Worm (Caenorhabditis elegans) whole organism, late embryonic: Measurements from ENCODE around the gene gadr-2.

Experiments
- elt-2 ChIP-seq: sonication (generic microtip); optimal IDR thresholded peaks from 2 replicates; lab custom pipeline; 2016; ENCODE audit warnings: missing genetic modification reagents, missing genetic modification characterization, missing compliant biosample characterization
- eyg-1 ChIP-seq: sonication (generic microtip); optimal IDR thresholded peaks from 2 replicates; lab custom pipeline; 2016; ENCODE audit warnings: missing genotype, missing genetic modification characterization, missing compliant biosample characterization
- hlh-15 ChIP-seq: sonication (generic microtip); optimal IDR thresholded peaks from 2 replicates; lab custom pipeline; 2016; ENCODE audit warnings: missing genetic modification characterization, missing compliant biosample characterization
- nfya-1 ChIP-seq: sonication (generic microtip); optimal IDR thresholded peaks from 2 replicates; lab custom pipeline; 2017; ENCODE audit warnings: missing genetic modification characterization, mild to moderate bottlenecking, missing compliant biosample characterization, antibody characterized with exemption, moderate library complexity
- pha-2 ChIP-seq: sonication (generic microtip); optimal IDR thresholded peaks from 2 replicates; lab custom pipeline; 2017; ENCODE audit warnings: mild to moderate bottlenecking, missing genetic modification characterization, missing compliant biosample characterization
- unc-55 ChIP-seq: sonication (generic microtip); optimal IDR thresholded peaks from 2 replicates; lab custom pipeline; 2017; ENCODE audit warnings: missing biosample characterization, missing genetic modification reagents, missing genetic modification characterization

DNA sequence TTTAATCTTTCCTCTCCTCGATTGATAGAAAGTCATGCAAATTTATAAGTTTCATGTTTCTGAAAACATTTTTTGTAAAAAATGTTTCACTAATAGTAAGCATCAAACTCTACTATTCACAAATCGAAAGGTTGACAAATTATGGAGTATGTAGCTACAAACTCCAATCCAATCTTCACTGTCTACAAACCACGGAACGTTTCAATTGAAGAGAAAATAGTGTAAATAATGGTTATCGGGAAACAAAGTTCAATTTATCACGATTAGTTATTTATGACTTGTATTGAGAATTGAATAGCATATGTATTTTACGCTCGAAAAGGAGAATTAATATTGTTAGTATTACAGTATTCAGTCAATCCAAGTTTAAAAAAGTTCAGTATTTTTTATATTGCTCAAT, 14.7 kb upstream of the gadr-2 start:
- TF ChIP-seq hlh-15 (tag; lab: Kevin White, UChicago) (no peak), unc-55 (GFP tag; lab: Kevin White, UChicago) (no peak), eyg-1 (no peak), elt-2 (no peak), nfya-1 (tag; lab: Kevin White, UChicago) (no peak), pha-2 (tag; lab: Kevin White, UChicago) (no peak)
